Fruit fly (Drosophila melanogaster) S2 (cell line): ENCODE results near the gene CG18586.

Experiments used
- CG8478 ChIP-seq: fragments of >200 bp; optimal IDR thresholded peaks from 2 replicates; lab custom pipeline; 2018
- CTCF ChIP-seq, 2 experiments: fragments of >200 bp; optimal IDR thresholded peaks; 2 replicates each; lab custom pipeline; 2018

DNA sequence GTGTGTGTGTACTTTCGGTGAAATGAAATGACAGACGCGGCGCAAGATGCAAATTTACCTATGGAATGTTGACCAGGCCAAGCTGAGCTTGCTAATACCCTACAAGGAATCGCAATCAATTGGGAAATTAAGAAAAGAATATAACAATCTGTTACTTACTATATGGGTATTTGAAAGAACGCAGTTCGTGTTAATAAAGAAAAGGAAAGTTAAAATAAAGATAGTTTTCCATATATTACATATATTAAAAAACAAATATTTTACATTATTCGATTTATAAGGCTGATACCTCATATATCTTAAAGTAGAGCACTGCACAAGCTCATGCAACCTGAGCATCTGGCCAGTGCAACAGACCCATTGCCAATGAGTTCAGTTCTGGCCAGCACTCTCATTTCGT, 21.5 kb upstream of the CG18586 start:
- TF ChIP-seq CG8478 (lab: Kevin White, UChicago) (no peak), CTCF (optimal IDR thresholded peaks at IDR 0.05; lab: Kevin White, UChicago) (no peak)
